Fruit fly (Drosophila melanogaster) whole organism, embryonic: ENCODE data around the gene sni.

ENCODE experiments used
- CG12071 ChIP-seq: fragments of 200-800 bp; sonication (Bioruptor generic); optimal IDR thresholded peaks from 3 replicates; lab custom pipeline; 2018; ENCODE audit warnings: missing biosample characterization, mild to moderate bottlenecking, missing genetic modification characterization
- CG12236 ChIP-seq: fragments of 200-800 bp; sonication (Bioruptor generic); optimal IDR thresholded peaks from 2 replicates; lab custom pipeline; 2016; ENCODE audit warnings: missing biosample characterization, missing genetic modification characterization
- CG4707 ChIP-seq: fragments of 200-800 bp; sonication (Bioruptor generic); optimal IDR thresholded peaks from 2 replicates; lab custom pipeline; 2018; ENCODE audit warnings: missing biosample characterization, mild to moderate bottlenecking, missing genetic modification characterization, moderate library complexity
- CG8359 ChIP-seq: fragments of 200-800 bp; sonication (Bioruptor generic); optimal IDR thresholded peaks from 2 replicates; lab custom pipeline; 2017; ENCODE audit warnings: missing biosample characterization, mild to moderate bottlenecking, missing genetic modification characterization, borderline replicate concordance
- zf30C ChIP-seq: fragments of 200-800 bp; sonication (Bioruptor generic); optimal IDR thresholded peaks from 3 replicates; lab custom pipeline; 2018; ENCODE audit warnings: missing biosample characterization, mild to moderate bottlenecking, missing genetic modification characterization

DNA sequence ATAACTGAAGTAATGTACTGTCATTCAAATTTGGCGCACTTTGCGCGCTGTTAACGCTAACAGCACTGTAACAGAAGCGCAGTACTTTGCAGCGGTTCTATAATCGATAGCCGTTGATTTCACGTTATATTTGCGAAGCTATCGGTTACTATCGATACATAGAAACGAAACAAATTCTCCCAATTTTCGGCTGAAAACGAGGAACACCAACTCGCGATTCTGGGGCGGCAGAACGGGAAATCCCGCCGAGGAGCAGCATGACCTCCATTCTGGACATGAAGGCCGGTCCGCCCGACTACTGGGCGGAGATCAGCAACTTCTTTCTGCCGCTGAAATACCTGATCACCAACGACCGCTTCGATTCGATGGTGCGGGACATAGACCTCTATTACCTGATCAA lies 29.5 kb upstream of the sni start, which contains the start of gene CG1636:
- TF ChIP-seq CG12236 (GFP tag; lab: Kevin White, UChicago) = no peak
- no peak for TF ChIP-seq zf30C (GFP tag; lab: Kevin White, UChicago)
- TF ChIP-seq CG12071 (GFP tag; lab: Kevin White, UChicago) = no peak
- TF ChIP-seq CG4707 (GFP tag; lab: Kevin White, UChicago) = no peak
- no peak for TF ChIP-seq CG8359 (GFP tag; lab: Kevin White, UChicago)
